Worm (Caenorhabditis elegans) whole organism, early embryonic: ENCODE measurements around the gene srv-28.

Source experiments
- B0310.2 ChIP-seq: sonication (generic microtip); optimal IDR thresholded peaks from 2 replicates; lab custom pipeline; 2016; ENCODE audit warnings: mild to moderate bottlenecking, missing genetic modification characterization, missing compliant biosample characterization
- aly-1 ChIP-seq: sonication (generic microtip); optimal IDR thresholded peaks from 2 replicates; lab custom pipeline; 2016; ENCODE audit warnings: missing genetic modification characterization, missing compliant biosample characterization
- ama-1 ChIP-seq: fragments of 150-350 bp; optimal IDR thresholded peaks from 2 replicates; lab custom pipeline; 2014
- ceh-13 ChIP-seq: fragments of 200-800 bp; sonication (Bioruptor generic); optimal IDR thresholded peaks from 2 replicates; lab custom pipeline; 2018; ENCODE audit warnings: mild to moderate bottlenecking, missing genetic modification characterization, missing compliant biosample characterization
- flt-1 ChIP-seq: fragments of 200-800 bp; sonication (Bioruptor generic); IDR thresholded peaks from 2 replicates; pipeline ENCODE4 v1.3.6; 2022; ENCODE audit warnings: missing genetic modification characterization, missing compliant biosample characterization
- hmbx-1 ChIP-seq: sonication (generic microtip); optimal IDR thresholded peaks from 2 replicates; lab custom pipeline; 2016; ENCODE audit warnings: mild to moderate bottlenecking, missing genetic modification characterization, missing compliant biosample characterization
- hmg-4 ChIP-seq: fragments of 200-800 bp; sonication (Bioruptor generic); optimal IDR thresholded peaks from 2 replicates; lab custom pipeline; 2018; ENCODE audit warnings: mild to moderate bottlenecking, missing genetic modification characterization, missing compliant biosample characterization
- hnd-1 ChIP-seq: sonication (generic microtip); optimal IDR thresholded peaks from 2 replicates; lab custom pipeline; 2016; ENCODE audit warnings: missing genetic modification characterization, missing compliant biosample characterization
- pes-1 ChIP-seq: fragments of 200-800 bp; sonication (Bioruptor generic); IDR thresholded peaks from 2 replicates; pipeline ENCODE4 v1.3.6; 2022; ENCODE audit warnings: missing genetic modification reagents, missing genetic modification characterization, missing compliant biosample characterization
- tbx-37 ChIP-seq: fragments of 200-800 bp; sonication (Bioruptor generic); conservative IDR thresholded peaks from 2 replicates; pipeline ENCODE4 v1.3.6; 2022; ENCODE audit warnings: missing genetic modification reagents, missing genetic modification characterization, missing compliant biosample characterization

DNA sequence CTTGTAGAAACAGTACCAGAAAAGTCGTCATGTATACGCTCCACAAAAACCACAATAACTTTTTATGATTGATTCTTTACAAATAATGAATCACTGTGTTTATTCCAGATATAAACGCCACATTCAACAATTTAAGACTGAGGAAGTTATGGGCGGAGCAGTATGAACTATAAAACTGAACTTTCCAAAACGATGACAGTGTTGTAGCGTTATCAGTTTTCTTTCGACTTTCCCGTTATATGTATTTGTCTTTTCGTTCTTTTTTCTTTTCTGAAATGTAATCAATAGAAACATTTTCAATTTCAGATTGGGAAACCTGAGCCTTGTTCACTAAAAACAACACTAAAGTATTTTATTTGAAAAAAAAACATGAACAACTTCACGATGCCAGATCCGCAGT is 46.1 kb downstream of the srv-28 start, which contains the start of gene C49A9.9:
- TF ChIP-seq ama-1 (lab: Kevin White, UChicago) (no peak), hnd-1 (tag; lab: Kevin White, UChicago) (no peak), flt-1 (no peak), tbx-37 (GFP tag; lab: Robert Waterston, UW) (no peak), hmbx-1 (tag; lab: Kevin White, UChicago) (no peak), B0310.2 (tag; lab: Kevin White, UChicago) (no peak), hmg-4 (GFP tag; lab: Kevin White, UChicago) (no peak), pes-1 (GFP tag; lab: Robert Waterston, UW) (no peak), aly-1 (tag; lab: Kevin White, UChicago) (no peak), ceh-13 (GFP tag; lab: Kevin White, UChicago) (no peak)
